Worm (Caenorhabditis elegans) whole organism, L3 larva: Measurements from ENCODE around the gene gphr-1.

Experiments
- R02D3.7 ChIP-seq: fragments of 150-350 bp; optimal IDR thresholded peaks from 2 replicates; lab custom pipeline; 2014; ENCODE audit warnings: missing biosample characterization, missing genetic modification characterization
- aly-2 ChIP-seq: fragments of 150-350 bp; optimal IDR thresholded peaks from 2 replicates; lab custom pipeline; 2014; ENCODE audit warnings: missing biosample characterization, missing genetic modification characterization
- ceh-28 ChIP-seq: fragments of 150-350 bp; optimal IDR thresholded peaks from 2 replicates; lab custom pipeline; 2014; ENCODE audit warnings: missing biosample characterization, missing genetic modification reagents, missing genetic modification characterization
- ceh-82 ChIP-seq: fragments of 150-350 bp; optimal IDR thresholded peaks from 2 replicates; lab custom pipeline; 2014; ENCODE audit warnings: missing biosample characterization, missing genetic modification characterization
- ceh-9 ChIP-seq: sonication (generic microtip); optimal IDR thresholded peaks from 2 replicates; lab custom pipeline; 2018; ENCODE audit warnings: missing biosample characterization, missing genetic modification characterization
- egl-27 ChIP-seq: sonication (generic microtip); optimal IDR thresholded peaks from 4 replicates; lab custom pipeline; 2017; ENCODE audit warnings: missing biosample characterization, missing genetic modification reagents, missing genetic modification characterization
- egl-5 ChIP-seq: fragments of 150-350 bp; optimal IDR thresholded peaks from 2 replicates; lab custom pipeline; 2017; ENCODE audit warnings: missing biosample characterization, missing genetic modification reagents, missing genetic modification characterization, inconsistent platforms
- elt-1 ChIP-seq: fragments of 150-350 bp; optimal IDR thresholded peaks from 2 replicates; lab custom pipeline; 2014; ENCODE audit warnings: missing biosample characterization, missing genetic modification characterization
- elt-2 ChIP-seq: sonication (generic microtip); optimal IDR thresholded peaks from 2 replicates; lab custom pipeline; 2016; ENCODE audit warnings: missing genetic modification reagents, mild to moderate bottlenecking, missing genetic modification characterization, missing compliant biosample characterization
- eor-1 ChIP-seq, 2 experiments: fragments of 150-350 bp; optimal IDR thresholded peaks; 2 replicates each; lab custom pipeline; 2014 to 2018; ENCODE audit warnings: missing biosample characterization in 2 of 2, missing genetic modification characterization in 2 of 2
- fkh-2 ChIP-seq: fragments of 150-350 bp; optimal IDR thresholded peaks from 2 replicates; lab custom pipeline; 2014; ENCODE audit warnings: missing biosample characterization, missing genetic modification reagents, missing genetic modification characterization
- fos-1 ChIP-seq: fragments of 150-350 bp; optimal IDR thresholded peaks from 2 replicates; lab custom pipeline; 2014; ENCODE audit warnings: missing biosample characterization, missing genetic modification characterization
- hmg-11 ChIP-seq: sonication (generic microtip); optimal IDR thresholded peaks from 2 replicates; lab custom pipeline; 2016; ENCODE audit warnings: missing genetic modification characterization, missing compliant biosample characterization
- lin-15B ChIP-seq: fragments of 150-350 bp; optimal IDR thresholded peaks from 2 replicates; lab custom pipeline; 2014; ENCODE audit warnings: missing biosample characterization, missing genetic modification characterization
- lin-39 ChIP-seq: fragments of 150-350 bp; optimal IDR thresholded peaks from 2 replicates; lab custom pipeline; 2018; ENCODE audit warnings: missing biosample characterization, missing genetic modification reagents, missing genetic modification characterization
- lsy-12 ChIP-seq: sonication (generic microtip); optimal IDR thresholded peaks from 2 replicates; lab custom pipeline; 2016; ENCODE audit warnings: mild to moderate bottlenecking, missing genetic modification characterization, missing compliant biosample characterization
- mdl-1 ChIP-seq: fragments of 150-350 bp; optimal IDR thresholded peaks from 2 replicates; lab custom pipeline; 2014; ENCODE audit warnings: missing biosample characterization, missing genetic modification characterization
- mml-1 ChIP-seq: fragments of 150-350 bp; sonication (generic microtip); optimal IDR thresholded peaks from 3 replicates; lab custom pipeline; 2014; ENCODE audit warnings: missing biosample characterization, missing genetic modification characterization
- nfya-1 ChIP-seq: sonication (generic microtip); optimal IDR thresholded peaks from 2 replicates; lab custom pipeline; 2017; ENCODE audit warnings: missing genetic modification characterization, mild to moderate bottlenecking, missing compliant biosample characterization, antibody characterized with exemption, moderate library complexity; ENCODE audit not compliant: insufficient read depth
- nhr-12 ChIP-seq: fragments of 150-350 bp; optimal IDR thresholded peaks from 2 replicates; lab custom pipeline; 2014; ENCODE audit warnings: missing biosample characterization, missing genetic modification characterization
- nhr-28 ChIP-seq: fragments of 150-350 bp; optimal IDR thresholded peaks from 2 replicates; lab custom pipeline; 2014; ENCODE audit warnings: missing biosample characterization, missing genetic modification characterization
- nhr-43 ChIP-seq: sonication (generic microtip); optimal IDR thresholded peaks from 2 replicates; lab custom pipeline; 2016; ENCODE audit warnings: mild to moderate bottlenecking, missing genetic modification characterization, missing compliant biosample characterization; ENCODE audit not compliant: poor library complexity, severe bottlenecking
- nhr-67 ChIP-seq: fragments of 150-350 bp; optimal IDR thresholded peaks from 2 replicates; lab custom pipeline; 2014; ENCODE audit warnings: missing biosample characterization, missing genetic modification characterization
- nhr-76 ChIP-seq: fragments of 150-350 bp; sonication (generic microtip); optimal IDR thresholded peaks from 5 replicates; lab custom pipeline; 2014; ENCODE audit warnings: missing biosample characterization, missing genetic modification characterization
- pha-4 ChIP-seq: fragments of 150-350 bp; optimal IDR thresholded peaks from 2 replicates; lab custom pipeline; 2014; ENCODE audit warnings: missing biosample characterization, missing genetic modification reagents, missing genetic modification characterization
- pqm-1 ChIP-seq: fragments of 150-350 bp; optimal IDR thresholded peaks from 2 replicates; lab custom pipeline; 2017; ENCODE audit warnings: missing biosample characterization, missing genetic modification characterization, inconsistent platforms
- skn-1 ChIP-seq: fragments of 150-350 bp; optimal IDR thresholded peaks from 2 replicates; lab custom pipeline; 2014; ENCODE audit warnings: missing biosample characterization, missing genetic modification characterization
- snpc-4 ChIP-seq: fragments of 150-350 bp; optimal IDR thresholded peaks from 2 replicates; lab custom pipeline; 2014; ENCODE audit warnings: missing biosample characterization, missing genetic modification characterization
- unc-39 ChIP-seq: sonication (generic microtip); optimal IDR thresholded peaks from 4 replicates; lab custom pipeline; 2017; ENCODE audit warnings: missing biosample characterization, missing genetic modification characterization
- ztf-11 ChIP-seq: fragments of 150-350 bp; optimal IDR thresholded peaks from 2 replicates; lab custom pipeline; 2014; ENCODE audit warnings: missing biosample characterization, missing genetic modification characterization
- ztf-4 ChIP-seq: fragments of 150-350 bp; optimal IDR thresholded peaks from 2 replicates; lab custom pipeline; 2014; ENCODE audit warnings: missing biosample characterization, missing genetic modification characterization

Gene gphr-1

DNA sequence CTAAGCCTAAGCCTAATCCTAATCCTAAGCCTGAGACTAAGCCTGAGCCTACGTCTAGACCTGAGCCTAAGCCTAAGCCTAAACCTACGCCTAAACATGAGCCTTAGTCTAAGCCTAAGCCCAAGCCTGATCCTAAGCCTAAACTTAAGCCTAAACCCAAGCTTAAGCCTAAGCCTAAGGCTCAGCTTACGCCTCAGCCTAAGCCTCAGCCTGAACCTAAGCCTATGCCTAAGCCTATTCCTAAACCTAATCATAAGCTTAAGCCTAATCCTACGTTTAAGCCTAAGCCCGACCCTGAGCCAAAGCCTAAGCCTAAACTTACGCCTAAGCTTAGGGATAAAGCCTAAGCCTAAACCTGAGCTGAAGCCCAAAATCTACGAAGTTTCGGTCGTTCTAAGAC lies 11.3 kb downstream of the gphr-1 start:
- TF ChIP-seq egl-5 (tag; lab: Kevin White, UChicago) (no peak), R02D3.7 (tag; lab: Kevin White, UChicago) (no peak), mml-1 (tag; lab: Kevin White, UChicago) (no peak), ceh-9 (tag; lab: Kevin White, UChicago) (no peak), nhr-28 (tag; lab: Kevin White, UChicago) (no peak), ceh-28 (tag; lab: Kevin White, UChicago) (no peak), unc-39 (tag; lab: Kevin White, UChicago) (no peak), elt-1 (tag; lab: Kevin White, UChicago) (no peak), lsy-12 (tag; lab: Kevin White, UChicago) (no peak), ceh-82 (tag; lab: Kevin White, UChicago) (no peak), snpc-4 (tag; lab: Kevin White, UChicago) (no peak), nfya-1 (tag; lab: Kevin White, UChicago) (no peak), pha-4 (tag; lab: Kevin White, UChicago) (no peak), egl-27 (tag; lab: Kevin White, UChicago) (no peak), hmg-11 (tag; lab: Kevin White, UChicago) (no peak), lin-15B (tag; lab: Kevin White, UChicago) (no peak), ztf-11 (tag; lab: Kevin White, UChicago) (no peak), ztf-4 (tag; lab: Kevin White, UChicago) (no peak)

DNA sequence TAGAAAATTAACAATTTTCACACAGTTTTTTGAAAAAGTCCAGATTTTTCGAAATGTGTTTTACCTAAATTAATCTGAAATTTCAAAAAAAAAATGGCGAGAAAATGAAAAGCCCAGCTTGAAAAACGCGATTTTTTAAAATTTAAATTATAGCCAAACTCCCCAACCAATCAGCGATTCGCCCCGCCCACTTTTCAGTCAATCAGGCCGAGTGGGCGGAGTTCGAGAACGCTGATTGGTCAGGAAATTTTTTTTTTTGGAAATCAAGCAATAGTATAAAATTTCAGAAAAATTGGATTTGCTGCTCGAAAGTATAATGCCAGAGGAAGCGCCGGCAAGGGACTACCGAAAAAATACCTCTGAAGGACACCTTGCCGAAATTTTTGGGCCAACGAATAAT lies 12.7 kb downstream of the gphr-1 start:
- TF ChIP-seq nfya-1 (tag; lab: Kevin White, UChicago) (peak; percentile 98), nhr-43 (tag; lab: Kevin White, UChicago) (no peak)

DNA sequence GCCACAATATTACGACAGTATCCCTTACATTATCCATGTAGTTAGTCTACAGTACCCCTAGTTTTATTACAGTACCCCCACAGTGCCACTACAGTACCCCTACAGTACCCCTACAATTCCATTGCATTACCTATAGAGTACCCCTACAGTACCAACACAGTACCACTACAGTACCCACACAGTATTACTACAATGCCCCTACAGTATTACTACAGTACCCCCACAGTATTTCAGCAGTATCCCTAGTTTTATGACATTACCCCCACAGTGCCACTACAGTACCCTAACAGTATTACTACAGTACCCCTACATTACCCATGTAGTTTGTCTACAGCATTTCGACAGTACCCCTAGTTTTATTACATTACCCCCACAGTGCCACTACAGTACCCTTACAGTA lies 14.6 kb downstream of the gphr-1 start:
- TF ChIP-seq nhr-43 (tag; lab: Kevin White, UChicago), result peak; percentile 51
- no peak for TF ChIP-seq mdl-1 (tag; lab: Kevin White, UChicago)
- TF ChIP-seq, all 47 proteins: peak for 1

DNA sequence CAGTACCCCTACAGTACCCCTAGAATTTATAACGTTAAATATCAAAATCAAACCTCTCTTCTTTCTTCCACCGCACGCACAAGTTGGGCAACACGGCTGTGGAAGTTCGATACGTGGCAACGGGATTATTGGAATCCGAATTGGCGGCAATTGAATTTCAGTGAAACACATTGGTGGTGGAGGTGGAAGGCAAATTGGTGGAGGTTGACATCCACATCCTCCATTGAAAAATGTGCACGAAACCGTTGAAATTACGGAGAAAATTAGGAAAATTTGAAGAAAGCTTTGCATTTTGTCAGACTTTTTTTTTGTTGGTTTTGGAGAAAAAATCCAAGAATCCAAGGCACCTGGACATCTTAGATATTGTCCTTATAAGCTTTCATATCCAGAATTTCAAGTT lies 16.5 kb downstream of the gphr-1 start:
- TF ChIP-seq elt-1 (tag; lab: Kevin White, UChicago) (no peak), egl-27 (tag; lab: Kevin White, UChicago) (no peak), fos-1 (tag; lab: Kevin White, UChicago) (no peak), skn-1 (no peak), nhr-76 (tag; lab: Kevin White, UChicago) (no peak), aly-2 (tag; lab: Kevin White, UChicago) (no peak), mml-1 (tag; lab: Kevin White, UChicago) (no peak), elt-2 (no peak), eor-1 (tag; optimal IDR thresholded peaks at IDR 0.05; lab: Kevin White, UChicago) (no peak), ztf-11 (tag; lab: Kevin White, UChicago) (no peak), fkh-2 (tag; lab: Kevin White, UChicago) (no peak), ceh-9 (tag; lab: Kevin White, UChicago) (no peak), nhr-12 (tag; lab: Kevin White, UChicago) (no peak), unc-39 (tag; lab: Kevin White, UChicago) (no peak)

DNA sequence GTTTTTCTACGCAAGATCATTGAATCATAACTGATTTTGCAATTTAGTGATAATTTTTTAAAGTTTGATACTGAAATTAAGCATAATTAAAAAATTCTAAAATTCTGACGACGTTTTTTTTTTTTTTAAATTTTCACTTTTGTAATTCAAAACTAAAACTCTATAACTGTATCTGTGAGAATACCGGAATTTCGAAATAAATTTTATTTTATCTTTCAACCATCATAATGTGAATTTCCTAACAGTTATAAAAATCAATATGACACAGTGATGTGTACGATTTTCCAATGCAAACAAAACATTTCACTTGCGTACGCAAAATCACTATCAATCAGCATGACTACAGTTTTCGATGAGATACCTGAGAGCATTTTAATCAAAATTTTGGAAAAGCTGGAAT lies 17.1 kb downstream of the gphr-1 start, which contains the start of the genes grl-15 and fbxa-89:
grl-15 (minus strand) TSS at position 101 of the 400 bp plus-strand sequence.
fbxa-89 (plus strand) TSS at position 271 of the 400 bp plus-strand sequence.
- TF ChIP-seq elt-1 (tag; lab: Kevin White, UChicago) (no peak), elt-2 (peak; percentile 24), lin-39 (tag; lab: Kevin White, UChicago) (no peak)

DNA sequence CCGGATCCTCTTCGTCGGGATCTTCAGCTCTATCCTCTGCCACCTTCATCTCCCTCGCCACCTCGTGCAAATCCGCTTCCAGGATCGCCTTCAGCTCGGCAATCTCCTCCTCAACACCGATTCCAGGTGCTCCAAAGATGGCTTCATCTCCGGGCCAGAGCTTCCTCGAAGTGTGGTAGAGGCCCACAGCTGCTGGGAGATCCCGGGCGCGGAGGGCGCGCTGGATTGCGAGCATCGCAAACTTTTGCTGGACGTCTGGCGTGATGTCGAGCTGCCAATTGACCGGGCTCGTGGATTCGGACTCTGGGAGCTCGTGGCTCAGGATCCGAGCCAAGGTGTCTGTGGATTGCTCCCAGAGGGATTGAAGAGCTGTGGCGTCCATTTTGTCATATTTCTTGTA lies 26.7 kb downstream of the gphr-1 start:
- TF ChIP-seq nhr-12 (tag; lab: Kevin White, UChicago) (no peak), hmg-11 (tag; lab: Kevin White, UChicago) (no peak), nhr-67 (tag; lab: Kevin White, UChicago) (no peak), pha-4 (tag; lab: Kevin White, UChicago) (no peak), elt-2 (no peak), pqm-1 (no peak)
- TF ChIP-seq, all 47 proteins: peak for 0
